Worm (Caenorhabditis elegans): ENCODE results near the gene C14B9.2.

The C14B9.2 gene

ce11 chrIII:8148751-8149150 lies 15.3 kb downstream of the C14B9.2 start, which contains the start of gene D2007.2:
D2007.2 (plus strand) TSS chrIII:8148963.
- no peak for TF ChIP-seq med-1 (GFP tag; optimal IDR thresholded peaks at IDR 0.05; ENCODE audit: insufficient read depth)
- no peak for TF ChIP-seq ztf-29 (GFP tag; IDR thresholded peaks at IDR 0.05)
- no peak for TF ChIP-seq cog-1 (tag; optimal IDR thresholded peaks at IDR 0.05)

DNA sequence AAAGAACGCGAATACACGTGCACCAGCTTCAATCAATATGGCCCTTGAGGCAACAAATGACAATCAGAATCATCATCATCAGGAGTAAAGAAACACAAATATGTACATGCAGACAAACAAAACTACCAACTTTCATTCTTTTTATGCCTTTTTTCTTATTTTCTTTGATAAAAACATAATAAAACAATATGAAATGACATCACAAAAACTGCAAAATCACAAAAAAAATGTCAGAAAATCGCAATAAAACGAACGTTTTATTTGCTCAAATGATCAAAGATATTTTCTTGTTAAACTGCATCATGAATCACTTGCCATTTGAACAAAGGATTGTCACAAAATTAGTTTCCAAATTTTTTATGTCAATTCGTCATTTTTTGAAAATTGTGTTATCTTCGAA lies 21.0 kb downstream of the C14B9.2 start:
- no peak for TF ChIP-seq tab-1 (GFP tag; IDR thresholded peaks at IDR 0.05)

ce11 chrIII:8155166-8155565 lies 21.7 kb downstream of the C14B9.2 start, which contains the start of gene D2007.1:
D2007.1 (plus strand) TSS chrIII:8155466.
- TF ChIP-seq klf-2 (GFP tag; conservative IDR thresholded peaks at IDR 0.05), result no peak
- no peak for TF ChIP-seq ref-1 (GFP tag; conservative IDR thresholded peaks at IDR 0.05)
- no peak for TF ChIP-seq flt-1 (GFP tag; IDR thresholded peaks at IDR 0.05)
- no peak for TF ChIP-seq med-1 (GFP tag; optimal IDR thresholded peaks at IDR 0.05; ENCODE audit: insufficient read depth)
- TF ChIP-seq T22C8.4 (GFP tag; IDR thresholded peaks at IDR 0.05), result no peak
- TF ChIP-seq cog-1 (tag; optimal IDR thresholded peaks at IDR 0.05), result no peak
- no peak for TF ChIP-seq ztf-29 (GFP tag; IDR thresholded peaks at IDR 0.05)
- TF ChIP-seq ztf-23 (GFP tag; IDR thresholded peaks at IDR 0.05), result no peak
- no peak for TF ChIP-seq tab-1 (GFP tag; IDR thresholded peaks at IDR 0.05)

DNA sequence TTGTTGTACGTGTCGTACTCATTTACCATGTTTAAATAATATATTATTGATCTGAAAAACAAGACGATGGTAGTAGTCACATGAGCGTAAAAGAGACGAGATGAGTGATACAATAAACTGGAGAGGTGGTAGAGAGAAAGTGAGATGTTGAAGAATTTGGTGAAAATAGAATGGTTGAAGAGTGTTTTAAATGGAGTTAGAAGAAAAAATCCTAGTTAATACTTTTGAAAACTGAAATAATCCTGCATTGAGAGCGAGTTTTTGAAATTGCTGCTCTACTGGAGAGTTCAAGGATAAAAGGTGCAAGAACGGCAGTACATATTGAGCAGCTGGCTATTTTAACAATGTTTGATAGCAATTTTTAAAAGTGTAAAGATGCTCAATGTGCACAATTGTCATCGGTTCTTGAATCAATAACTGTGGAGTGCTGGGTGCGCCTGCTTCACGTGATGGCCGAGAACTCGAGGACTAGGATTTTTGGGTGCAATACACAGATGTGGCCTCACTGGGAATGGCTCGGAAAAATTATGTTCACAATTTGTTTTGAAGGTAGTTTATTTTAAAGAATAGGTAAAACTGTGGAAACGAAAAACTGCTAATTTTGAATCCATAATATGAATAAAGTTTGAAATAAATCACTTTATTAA lies 24.8 kb downstream of the C14B9.2 start, which contains the start of gene atg-13:
Gene atg-13, minus strand, starts transcription at position 51 of the 647 bp plus-strand sequence.
- no peak for TF ChIP-seq ztf-23 (GFP tag; IDR thresholded peaks at IDR 0.05)
- TF ChIP-seq tab-1 (GFP tag; IDR thresholded peaks at IDR 0.05), result no peak
- no peak for TF ChIP-seq ref-1 (GFP tag; conservative IDR thresholded peaks at IDR 0.05)

- TF ChIP-seq T22C8.4 (GFP tag; IDR thresholded peaks at IDR 0.05), result no peak
- no peak for TF ChIP-seq klf-2 (GFP tag; conservative IDR thresholded peaks at IDR 0.05)
- no peak for TF ChIP-seq flt-1 (GFP tag; IDR thresholded peaks at IDR 0.05)
- TF ChIP-seq ref-1 (GFP tag; conservative IDR thresholded peaks at IDR 0.05), result no peak
- no peak for TF ChIP-seq ztf-29 (GFP tag; IDR thresholded peaks at IDR 0.05)
- TF ChIP-seq cog-1 (tag; optimal IDR thresholded peaks at IDR 0.05), result no peak
- TF ChIP-seq med-1 (GFP tag; optimal IDR thresholded peaks at IDR 0.05; ENCODE audit: insufficient read depth), result no peak
- TF ChIP-seq tab-1 (GFP tag; IDR thresholded peaks at IDR 0.05), result no peak
- TF ChIP-seq ztf-23 (GFP tag; IDR thresholded peaks at IDR 0.05), result no peak
These were observed 27.8 kb downstream of the C14B9.2 start, which contains the start of gene inpp-5K for ce11 chrIII:8161238-8161637. inpp-5K (minus strand) TSS chrIII:8161338.

ce11 chrIII:8163283-8163682 lies 29.8 kb downstream of the C14B9.2 start, which contains the start of gene bath-42:
bath-42 (minus strand) TSS chrIII:8163383.
- TF ChIP-seq ztf-29 (GFP tag; IDR thresholded peaks at IDR 0.05) (no peak), flt-1 (GFP tag; IDR thresholded peaks at IDR 0.05) (no peak), ztf-23 (GFP tag; IDR thresholded peaks at IDR 0.05) (no peak), ref-1 (GFP tag; conservative IDR thresholded peaks at IDR 0.05) (no peak), med-1 (GFP tag; optimal IDR thresholded peaks at IDR 0.05; ENCODE audit: insufficient read depth) (no peak), T22C8.4 (GFP tag; IDR thresholded peaks at IDR 0.05) (no peak), tab-1 (GFP tag; IDR thresholded peaks at IDR 0.05) (no peak), cog-1 (tag; optimal IDR thresholded peaks at IDR 0.05) (no peak), klf-2 (GFP tag; conservative IDR thresholded peaks at IDR 0.05) (no peak)

ce11 chrIII:8163788-8164423 lies 30.4 kb downstream of the C14B9.2 start, which contains the start of gene prp-8:
prp-8 (plus strand) TSS chrIII:8164373.
- TF ChIP-seq flt-1 (GFP tag; IDR thresholded peaks at IDR 0.05), result peak; percentile 74
- no peak for TF ChIP-seq ztf-29 (GFP tag; IDR thresholded peaks at IDR 0.05)
- peak; percentile 42 for TF ChIP-seq cog-1 (tag; optimal IDR thresholded peaks at IDR 0.05)
- no peak for TF ChIP-seq med-1 (GFP tag; optimal IDR thresholded peaks at IDR 0.05; ENCODE audit: insufficient read depth)
- peak; percentile 92 for TF ChIP-seq T22C8.4 (GFP tag; IDR thresholded peaks at IDR 0.05)

ce11 chrIII:8164771-8165170 lies 31.3 kb downstream of the C14B9.2 start:
- TF ChIP-seq med-1 (GFP tag; optimal IDR thresholded peaks at IDR 0.05; ENCODE audit: insufficient read depth) (no peak), ztf-23 (GFP tag; IDR thresholded peaks at IDR 0.05) (no peak), ref-1 (GFP tag; conservative IDR thresholded peaks at IDR 0.05) (no peak), cog-1 (tag; optimal IDR thresholded peaks at IDR 0.05) (no peak), T22C8.4 (GFP tag; IDR thresholded peaks at IDR 0.05) (no peak), tab-1 (GFP tag; IDR thresholded peaks at IDR 0.05) (no peak), flt-1 (GFP tag; IDR thresholded peaks at IDR 0.05) (no peak), ztf-29 (GFP tag; IDR thresholded peaks at IDR 0.05) (no peak), klf-2 (GFP tag; conservative IDR thresholded peaks at IDR 0.05) (no peak)

ce11 chrIII:8172609-8173133 lies 39.2 kb downstream of the C14B9.2 start:
- no peak for TF ChIP-seq ztf-29 (GFP tag; IDR thresholded peaks at IDR 0.05)
- TF ChIP-seq T22C8.4 (GFP tag; IDR thresholded peaks at IDR 0.05), result no peak
- TF ChIP-seq klf-2 (GFP tag; conservative IDR thresholded peaks at IDR 0.05), result no peak
- TF ChIP-seq tab-1 (GFP tag; IDR thresholded peaks at IDR 0.05), result no peak
- TF ChIP-seq cog-1 (tag; optimal IDR thresholded peaks at IDR 0.05), result no peak
- TF ChIP-seq flt-1 (GFP tag; IDR thresholded peaks at IDR 0.05), result no peak
- no peak for TF ChIP-seq ztf-23 (GFP tag; IDR thresholded peaks at IDR 0.05)
- TF ChIP-seq ref-1 (GFP tag; conservative IDR thresholded peaks at IDR 0.05), result no peak

- TF ChIP-seq med-1 (GFP tag; optimal IDR thresholded peaks at IDR 0.05; ENCODE audit: insufficient read depth) (no peak), flt-1 (GFP tag; IDR thresholded peaks at IDR 0.05) (no peak), tab-1 (GFP tag; IDR thresholded peaks at IDR 0.05) (no peak), ref-1 (GFP tag; conservative IDR thresholded peaks at IDR 0.05) (no peak), klf-2 (GFP tag; conservative IDR thresholded peaks at IDR 0.05) (no peak), ztf-23 (GFP tag; IDR thresholded peaks at IDR 0.05) (no peak), cog-1 (tag; optimal IDR thresholded peaks at IDR 0.05) (no peak), T22C8.4 (GFP tag; IDR thresholded peaks at IDR 0.05) (no peak), ztf-29 (GFP tag; IDR thresholded peaks at IDR 0.05) (no peak)
These were observed 41.8 kb downstream of the C14B9.2 start for ce11 chrIII:8175263-8175662.

Data from whole organism, midembryonic.